Fruit fly (Drosophila melanogaster): Measurements from ENCODE around the gene Mnr.

The Mnr gene

DNA sequence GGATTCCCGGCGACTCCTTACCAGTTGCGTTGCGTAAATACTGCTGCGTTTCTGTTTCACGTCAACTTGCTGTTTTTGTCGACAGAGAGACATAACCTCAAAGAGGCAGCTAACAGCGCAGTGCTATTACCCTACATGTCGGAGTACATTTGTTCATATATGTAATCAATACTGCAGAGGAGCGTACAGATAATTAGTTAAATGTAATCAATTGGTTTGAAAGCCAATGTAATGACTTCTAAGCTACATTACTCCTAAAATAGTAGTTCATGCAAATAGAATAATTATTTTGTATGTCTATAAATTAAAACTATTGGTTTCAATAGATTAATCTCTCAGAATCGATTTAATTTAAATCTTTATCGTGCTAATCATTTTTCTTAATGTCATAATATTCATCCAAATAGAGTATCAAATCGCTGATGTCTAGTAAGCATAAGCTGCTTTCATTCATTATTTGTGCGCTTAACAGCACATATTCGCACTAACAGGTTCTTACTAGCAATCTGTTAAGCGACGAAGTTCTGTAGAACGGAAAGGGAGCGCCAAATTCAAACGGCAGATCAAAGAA, 38.3 kb upstream of the Mnr start, which contains the start of the genes SLIRP1 and anox (continued):
- TF ChIP-seq Bteb2 (GFP tag; optimal IDR thresholded peaks at IDR 0.05) (peak; percentile 81), CG17385 (GFP tag; optimal IDR thresholded peaks at IDR 0.05) (peak; percentile 79), GATAe (GFP tag; conservative IDR thresholded peaks at IDR 0.05) (peak; percentile 65), nerfin-1 (tag; optimal IDR thresholded peaks at IDR 0.05) (peak; percentile 82), HLHmδ (GFP tag; optimal IDR thresholded peaks at IDR 0.05) (no peak), Drgx (GFP tag; IDR thresholded peaks at IDR 0.05) (peak; percentile 66), zfh1 (GFP tag; IDR thresholded peaks at IDR 0.05) (peak; percentile 62), prd (optimal IDR thresholded peaks at IDR 0.05) (no peak), prd (GFP tag; IDR thresholded peaks at IDR 0.05) (peak; percentile 80), D19A (tag; optimal IDR thresholded peaks at IDR 0.05) (peak; percentile 100), trem (tag; optimal IDR thresholded peaks at IDR 0.05) (peak; percentile 87), CG3163 (GFP tag; optimal IDR thresholded peaks at IDR 0.05) (peak; percentile 39), gt (GFP tag; IDR thresholded peaks at IDR 0.05) (peak; percentile 50), nau (GFP tag; optimal IDR thresholded peaks at IDR 0.05) (peak; percentile 77), cwo (GFP tag; optimal IDR thresholded peaks at IDR 0.05) (peak; percentile 81), CG17802 (tag; optimal IDR thresholded peaks at IDR 0.05) (peak; percentile 40), zfh2 (GFP tag; optimal IDR thresholded peaks at IDR 0.05) (peak; percentile 75), so (GFP tag; IDR thresholded peaks at IDR 0.05) (no peak; the same call in 2 of the 3 replicates), CG10959 (GFP tag; IDR thresholded peaks at IDR 0.05) (no peak), en (GFP tag; optimal IDR thresholded peaks at IDR 0.05) (peak; percentile 57), pho (GFP tag; optimal IDR thresholded peaks at IDR 0.05) (peak; percentile 81), chn (GFP tag; optimal IDR thresholded peaks at IDR 0.05) (peak; percentile 59), CG2129 (GFP tag; IDR thresholded peaks at IDR 0.05; ENCODE audit: partially characterized antibody) (no peak), maf-S (GFP tag; optimal IDR thresholded peaks at IDR 0.05) (peak; percentile 69), fd102C (GFP tag; optimal IDR thresholded peaks at IDR 0.05) (no peak), zen (tag; optimal IDR thresholded peaks at IDR 0.05) (peak; percentile 80), CG10366 (GFP tag; IDR thresholded peaks at IDR 0.05) (peak; percentile 77), ato (GFP tag; IDR thresholded peaks at IDR 0.05; ENCODE audit: partially characterized antibody) (no peak), CG8089 (GFP tag; optimal IDR thresholded peaks at IDR 0.05) (peak; percentile 61), CG43689 (GFP tag; IDR thresholded peaks at IDR 0.05) (no peak), wdn (GFP tag; IDR thresholded peaks at IDR 0.05) (peak; percentile 38; the same call in 1 of the 2 replicates), CG10267 (tag; optimal IDR thresholded peaks at IDR 0.05) (peak; percentile 83), CG13624 (GFP tag; optimal IDR thresholded peaks at IDR 0.05) (peak; percentile 79), sob (GFP tag; IDR thresholded peaks at IDR 0.05) (peak; percentile 70), lilli (GFP tag; optimal IDR thresholded peaks at IDR 0.05) (peak; percentile 90), CG9797 (GFP tag; optimal IDR thresholded peaks at IDR 0.05) (peak; percentile 14), rib (GFP tag; IDR thresholded peaks at IDR 0.05) (0 out of 2 replicates have a peak, but pooled peaks have one; percentile 33), Hand (GFP tag; optimal IDR thresholded peaks at IDR 0.05) (peak; percentile 79), pnt (GFP tag; optimal IDR thresholded peaks at IDR 0.05) (peak; percentile 60), stwl (tag; optimal IDR thresholded peaks at IDR 0.05) (peak; percentile 23), ash1 (GFP tag; optimal IDR thresholded peaks at IDR 0.05) (no peak), Scr (GFP tag; IDR thresholded peaks at IDR 0.05; ENCODE audit: partially characterized antibody) (no peak), CoRest (tag; optimal IDR thresholded peaks at IDR 0.05) (peak; percentile 96), CG34422 (GFP tag; IDR thresholded peaks at IDR 0.05) (peak; percentile 61; the same call in 2 of the 3 replicates), Hmr (GFP tag; optimal IDR thresholded peaks at IDR 0.05) (peak; percentile 90), org-1 (GFP tag; optimal IDR thresholded peaks at IDR 0.05) (peak; percentile 83), Stat92E (GFP tag; optimal IDR thresholded peaks at IDR 0.05) (peak in 1 of 3 experiments; percentile 46), Hmx (GFP tag; optimal IDR thresholded peaks at IDR 0.05) (peak; percentile 61), CG6854 (GFP tag; optimal IDR thresholded peaks at IDR 0.05) (peak; percentile 77), CG14965 (GFP tag; optimal IDR thresholded peaks at IDR 0.05; ENCODE audit: borderline replicate concordance) (no peak)

Data from whole organism, embryonic.